Fruit fly (Drosophila melanogaster): ENCODE data around the gene CG43707.
A peak's percentile ranks its signal among the peaks of the same experiment; 100 is the strongest.

DNA sequence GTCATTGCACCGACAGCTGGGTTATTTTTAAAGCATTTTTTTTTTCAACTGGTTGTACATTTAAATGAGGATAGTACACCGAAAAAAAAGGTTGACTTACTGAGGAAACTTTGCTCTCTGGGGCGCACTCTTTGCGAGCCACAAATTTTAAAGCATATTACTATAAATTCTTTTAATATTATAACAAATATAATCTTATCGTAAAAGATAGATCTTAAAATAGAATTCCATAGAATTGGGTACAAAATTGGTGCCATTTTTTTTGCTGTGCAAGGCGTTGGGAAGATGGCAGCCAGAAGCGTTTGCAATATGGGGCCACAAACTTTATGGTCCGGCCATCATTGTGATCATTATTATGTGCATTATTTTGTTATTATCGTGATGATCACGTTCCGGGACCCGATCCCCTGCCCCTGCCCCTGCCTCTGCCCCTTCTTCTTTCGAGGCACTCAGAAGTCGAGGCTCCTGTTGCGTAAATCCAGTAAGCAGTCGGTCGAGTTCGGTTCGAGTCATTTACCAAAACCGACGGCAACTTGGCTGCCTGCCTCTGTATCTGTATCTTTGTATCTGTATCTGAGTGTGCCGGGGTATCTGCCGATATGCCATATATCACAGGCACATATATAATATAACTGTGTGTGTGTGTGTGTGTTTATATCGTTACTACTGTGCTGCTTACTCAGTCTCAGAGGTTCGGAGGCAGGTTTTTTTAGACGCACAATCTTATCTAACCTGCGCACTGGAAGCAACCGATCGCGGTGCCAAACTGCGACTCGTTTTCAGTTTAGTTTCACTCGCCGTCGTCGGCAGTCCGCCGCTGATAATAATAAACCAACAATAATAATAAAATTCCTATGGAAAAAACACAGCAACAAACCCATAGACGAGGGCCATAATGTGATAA is 21.4 kb downstream of the CG43707 start:
- peak; percentile 82 for TF ChIP-seq CG15710 (tag; optimal IDR thresholded peaks at IDR 0.05)
- TF ChIP-seq CG12605 (GFP tag; IDR thresholded peaks at IDR 0.05), result peak; percentile 57; the same call in 1 of the 2 replicates
- TF ChIP-seq CG10348 (GFP tag; IDR thresholded peaks at IDR 0.05), result 0 out of 2 replicates have a peak, but pooled peaks have one; percentile 15
- peak; percentile 80 for TF ChIP-seq Pif1A (GFP tag; optimal IDR thresholded peaks at IDR 0.05)
- peak; percentile 70 for TF ChIP-seq Ets98B (GFP tag; IDR thresholded peaks at IDR 0.05)
- TF ChIP-seq CG17806 (tag; optimal IDR thresholded peaks at IDR 0.05), result peak; percentile 88
- peak; percentile 81; the same call in 2 of the 3 replicates for TF ChIP-seq fd96Ca (GFP tag; IDR thresholded peaks at IDR 0.05)
- TF ChIP-seq D1 (tag; optimal IDR thresholded peaks at IDR 0.05), result peak; percentile 70
- peak; percentile 84 for TF ChIP-seq Pif1B (GFP tag; optimal IDR thresholded peaks at IDR 0.05)
- TF ChIP-seq CG8301 (tag; optimal IDR thresholded peaks at IDR 0.05), result peak; percentile 86
- TF ChIP-seq EcR (GFP tag; optimal IDR thresholded peaks at IDR 0.05), result peak; percentile 74
- peak; percentile 55 for TF ChIP-seq CG32121 (GFP tag; IDR thresholded peaks at IDR 0.05)
- TF ChIP-seq CG13204 (GFP tag; optimal IDR thresholded peaks at IDR 0.05), result peak; percentile 54

Data from whole organism, pupa.